Worm (Caenorhabditis elegans) whole organism, L2 larva: ENCODE results near the gene EGAP1.5.

ENCODE experiments used
- R02D3.7 ChIP-seq: fragments of 150-350 bp; optimal IDR thresholded peaks from 2 replicates; lab custom pipeline; 2014; ENCODE audit warnings: missing biosample characterization, missing genetic modification characterization
- aly-2 ChIP-seq: fragments of 150-350 bp; optimal IDR thresholded peaks from 2 replicates; lab custom pipeline; 2014; ENCODE audit warnings: missing biosample characterization, missing genetic modification characterization
- ama-1 ChIP-seq: fragments of 150-350 bp; optimal IDR thresholded peaks from 2 replicates; lab custom pipeline; 2018; ENCODE audit warnings: inconsistent platforms
- fos-1 ChIP-seq: fragments of 150-350 bp; optimal IDR thresholded peaks from 2 replicates; lab custom pipeline; 2014; ENCODE audit warnings: missing biosample characterization, missing genetic modification characterization
- lin-13 ChIP-seq: fragments of 150-350 bp; optimal IDR thresholded peaks from 2 replicates; lab custom pipeline; 2014; ENCODE audit warnings: missing biosample characterization, missing genetic modification reagents, missing genetic modification characterization
- lin-39 ChIP-seq: fragments of 150-350 bp; optimal IDR thresholded peaks from 2 replicates; lab custom pipeline; 2014; ENCODE audit warnings: missing biosample characterization, missing genetic modification reagents, missing genetic modification characterization
- nhr-11 ChIP-seq: fragments of 150-350 bp; optimal IDR thresholded peaks from 2 replicates; lab custom pipeline; 2014; ENCODE audit warnings: missing biosample characterization, missing genetic modification characterization
- nhr-77 ChIP-seq: fragments of 150-350 bp; optimal IDR thresholded peaks from 2 replicates; lab custom pipeline; 2014; ENCODE audit warnings: missing biosample characterization, missing genetic modification characterization
- snpc-4 ChIP-seq: fragments of 150-350 bp; optimal IDR thresholded peaks from 2 replicates; lab custom pipeline; 2014; ENCODE audit warnings: missing biosample characterization, missing genetic modification characterization
- unc-39 ChIP-seq: fragments of 150-350 bp; optimal IDR thresholded peaks from 2 replicates; lab custom pipeline; 2014; ENCODE audit warnings: missing biosample characterization, missing genetic modification characterization
- unc-62 ChIP-seq: fragments of 150-350 bp; optimal IDR thresholded peaks from 2 replicates; lab custom pipeline; 2014; ENCODE audit warnings: missing biosample characterization, missing genetic modification reagents, missing genetic modification characterization

DNA sequence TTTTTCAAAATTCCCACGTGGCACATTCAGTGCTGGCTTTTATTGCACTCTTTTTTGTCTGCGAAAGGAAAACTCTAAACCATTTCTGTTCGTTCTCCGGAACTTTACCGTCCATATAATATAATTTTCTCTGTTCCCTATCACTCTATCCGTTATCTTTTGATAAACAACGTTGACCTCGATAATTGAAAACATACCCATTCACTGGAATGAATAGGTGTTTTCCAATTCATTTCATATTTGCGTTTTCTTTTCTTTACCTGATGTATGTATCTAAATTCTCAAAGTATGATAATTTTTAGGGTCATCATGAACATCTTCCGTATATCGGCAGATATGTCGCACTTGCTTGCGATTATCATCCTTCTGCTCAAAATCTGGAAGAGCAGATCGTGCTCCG is 24.8 kb upstream of the EGAP1.5 start, which contains the start of gene erd-2.2:
- TF ChIP-seq fos-1 (tag; lab: Kevin White, UChicago), result no peak
- no peak for TF ChIP-seq nhr-11 (tag; lab: Kevin White, UChicago)
- no peak for TF ChIP-seq nhr-77 (tag; lab: Kevin White, UChicago)
- no peak for TF ChIP-seq snpc-4 (tag; lab: Kevin White, UChicago)
- TF ChIP-seq aly-2 (tag; lab: Kevin White, UChicago), result no peak
- TF ChIP-seq R02D3.7, result no peak
- TF ChIP-seq unc-39 (tag; lab: Kevin White, UChicago), result no peak
- TF ChIP-seq lin-13 (GFP tag; lab: Kevin White, UChicago), result no peak
- no peak for TF ChIP-seq lin-39 (tag; lab: Kevin White, UChicago)
- no peak for TF ChIP-seq ama-1
- no peak for TF ChIP-seq unc-62
